Worm (Caenorhabditis elegans): ENCODE results near the gene F46F3.3.

F46F3.3 gene

DNA sequence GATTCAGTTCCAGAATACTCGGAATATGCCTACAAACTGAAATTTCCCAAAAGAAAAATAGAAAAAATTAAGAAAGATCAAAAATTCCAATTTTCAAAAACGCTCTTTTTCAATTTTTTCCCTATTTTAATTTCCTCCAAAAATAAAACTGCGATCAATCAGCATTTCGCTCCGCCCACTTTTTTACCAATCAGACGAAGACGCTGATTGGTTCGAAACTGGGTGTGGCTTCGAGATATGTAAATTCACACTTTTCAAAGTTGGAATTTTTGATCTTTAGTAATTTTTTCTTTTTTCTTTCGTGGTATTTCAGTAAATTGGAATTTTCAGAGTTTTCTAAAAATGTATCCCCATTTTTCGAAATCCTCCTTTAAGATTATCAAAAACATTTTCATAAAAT, 9.8 kb downstream of the F46F3.3 start:
- TF ChIP-seq pax-3 (tag; optimal IDR thresholded peaks at IDR 0.05) (no peak), tbx-2 (tag; optimal IDR thresholded peaks at IDR 0.05) (no peak), hpl-2 (GFP tag; optimal IDR thresholded peaks at IDR 0.05) (no peak), ztf-11 (tag; optimal IDR thresholded peaks at IDR 0.05) (no peak), mef-2 (tag; optimal IDR thresholded peaks at IDR 0.05) (no peak), tlp-1 (tag; optimal IDR thresholded peaks at IDR 0.05) (no peak), dsc-1 (tag; optimal IDR thresholded peaks at IDR 0.05) (no peak), ceh-88 (GFP tag; IDR thresholded peaks at IDR 0.05) (no peak), pqm-1 (tag; optimal IDR thresholded peaks at IDR 0.05) (no peak), fkh-4 (tag; optimal IDR thresholded peaks at IDR 0.05; ENCODE audit: borderline replicate concordance) (no peak), unc-86 (tag; optimal IDR thresholded peaks at IDR 0.05) (no peak)

DNA sequence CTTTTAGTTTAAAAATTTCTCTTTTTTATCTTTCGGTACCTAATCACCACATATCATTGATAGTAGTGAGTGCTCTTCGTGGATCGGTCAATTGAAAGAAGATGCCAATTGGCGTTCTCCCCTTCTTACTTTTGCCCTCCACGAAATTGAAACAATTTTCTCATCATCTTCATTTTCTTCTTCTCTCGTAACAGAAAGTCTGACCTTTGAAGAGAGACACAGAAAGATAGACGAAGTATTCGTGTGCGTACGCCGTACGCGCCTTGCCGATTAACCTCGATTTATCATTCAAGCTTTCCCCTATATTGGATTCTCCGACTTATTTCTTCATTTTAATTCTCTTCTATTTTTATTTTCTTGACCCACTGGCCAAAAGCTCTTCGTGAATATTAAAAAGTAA, 10.2 kb downstream of the F46F3.3 start:
- TF ChIP-seq mep-1 (tag; optimal IDR thresholded peaks at IDR 0.05) (peak; percentile 38), nhr-85 (tag) (peak; percentile 29), elt-3 (tag; optimal IDR thresholded peaks at IDR 0.05) (peak in 1 of 6 experiments; percentile 70), nhr-47 (tag; optimal IDR thresholded peaks at IDR 0.05) (no peak), snu-23 (GFP tag; optimal IDR thresholded peaks at IDR 0.05) (peak; percentile 25), blmp-1 (tag; optimal IDR thresholded peaks at IDR 0.05) (peak; percentile 97), lin-15B (tag; optimal IDR thresholded peaks at IDR 0.05) (no peak), pag-3 (tag; optimal IDR thresholded peaks at IDR 0.05; ENCODE audit: borderline replicate concordance, insufficient read depth) (peak; percentile 12), nhr-77 (tag; optimal IDR thresholded peaks at IDR 0.05) (no peak), unc-130 (tag; optimal IDR thresholded peaks at IDR 0.05) (peak; percentile 52), lsy-2 (tag; optimal IDR thresholded peaks at IDR 0.05) (peak in 1 of 2 experiments; percentile 50), lin-14 (GFP tag; optimal IDR thresholded peaks at IDR 0.05) (peak; percentile 81), nhr-71 (tag; optimal IDR thresholded peaks at IDR 0.05) (peak; percentile 19), rnt-1 (tag; optimal IDR thresholded peaks at IDR 0.05) (peak; percentile 55), egl-27 (tag; optimal IDR thresholded peaks at IDR 0.05) (no peak), efl-1 (optimal IDR thresholded peaks at IDR 0.05) (no peak), efl-1 (GFP tag; optimal IDR thresholded peaks at IDR 0.05 in 1 of 2) (peak in 1 of 2 experiments; percentile 10)

DNA sequence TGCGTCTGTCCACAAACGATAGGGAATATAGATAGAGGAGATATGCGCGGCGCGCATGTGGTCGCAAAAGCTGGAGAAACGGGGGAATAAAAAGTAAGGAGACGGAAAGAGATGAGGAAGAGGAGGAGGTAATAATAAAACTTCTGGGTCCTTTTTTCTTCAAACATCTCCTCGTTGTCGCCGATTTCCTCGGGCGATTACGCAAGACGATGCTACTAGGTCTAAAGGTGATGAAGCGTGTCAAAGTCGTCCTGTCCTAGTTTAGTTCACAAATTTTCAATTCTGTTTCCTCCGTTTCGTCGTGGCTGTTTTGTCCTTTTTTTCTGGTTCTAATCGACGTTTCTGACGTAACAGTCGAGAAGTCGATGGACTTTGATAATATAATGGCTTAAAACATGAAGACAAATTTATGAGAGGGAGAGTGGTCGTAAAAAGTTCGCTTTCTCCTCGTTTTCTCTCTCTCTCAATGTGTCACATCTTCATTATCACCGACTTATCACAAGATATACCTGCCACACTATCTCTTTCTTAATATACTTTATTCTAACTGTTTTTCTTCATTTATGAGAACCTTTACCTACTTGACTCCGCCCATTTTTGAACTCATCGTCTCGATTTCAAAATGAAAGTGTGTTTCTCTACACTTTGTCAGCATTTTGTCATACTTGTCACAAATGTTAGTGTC, 13.4 kb downstream of the F46F3.3 start:
- TF ChIP-seq nhr-12 (tag; optimal IDR thresholded peaks at IDR 0.05) (no peak), ets-5 (GFP tag; IDR thresholded peaks at IDR 0.05) (no peak), unc-86 (tag; optimal IDR thresholded peaks at IDR 0.05) (no peak), lin-14 (GFP tag; optimal IDR thresholded peaks at IDR 0.05) (peak; percentile 35), nhr-20 (tag; optimal IDR thresholded peaks at IDR 0.05) (peak; percentile 28), C04F5.9 (tag; optimal IDR thresholded peaks at IDR 0.05) (no peak), egl-13 (tag; optimal IDR thresholded peaks at IDR 0.05) (no peak), ceh-88 (GFP tag; IDR thresholded peaks at IDR 0.05) (no peak), mdl-1 (tag; optimal IDR thresholded peaks at IDR 0.05) (no peak), nhr-85 (tag) (peak; percentile 73), dpl-1 (GFP tag; optimal IDR thresholded peaks at IDR 0.05) (no peak), nhr-71 (tag; optimal IDR thresholded peaks at IDR 0.05) (peak; percentile 5), lin-35 (GFP tag; optimal IDR thresholded peaks at IDR 0.05) (peak in 1 of 2 experiments; percentile 13), elt-3 (tag; optimal IDR thresholded peaks at IDR 0.05) (peak in 3 of 6 experiments; percentile 22 to 49 (median 34)), snu-23 (GFP tag; optimal IDR thresholded peaks at IDR 0.05) (peak; percentile 17), lir-3 (tag; optimal IDR thresholded peaks at IDR 0.05; ENCODE audit: poor library complexity) (no peak), blmp-1 (tag; optimal IDR thresholded peaks at IDR 0.05) (peak; percentile 97)
